Worm (Caenorhabditis elegans): Measurements from ENCODE around the gene M02B7.7.

The M02B7.7 gene

ce11 chrIV:3797442-3797841 is 9.6 kb downstream of the M02B7.7 start:
- TF ChIP-seq sea-2 (GFP tag; optimal IDR thresholded peaks at IDR 0.05) (no peak), zag-1 (tag; optimal IDR thresholded peaks at IDR 0.05) (no peak), nfya-1 (tag; optimal IDR thresholded peaks at IDR 0.05; ENCODE audit: insufficient read depth) (no peak), jun-1 (tag; optimal IDR thresholded peaks at IDR 0.05) (no peak), mdl-1 (tag; optimal IDR thresholded peaks at IDR 0.05) (no peak), eor-1 (tag; optimal IDR thresholded peaks at IDR 0.05) (no peak), ama-1 (optimal IDR thresholded peaks at IDR 0.05) (no peak), nhr-67 (tag; optimal IDR thresholded peaks at IDR 0.05) (no peak), nhr-237 (tag; optimal IDR thresholded peaks at IDR 0.05) (no peak), elt-2 (tag; optimal IDR thresholded peaks at IDR 0.05) (no peak), ceh-9 (tag; optimal IDR thresholded peaks at IDR 0.05) (no peak), ceh-16 (tag; optimal IDR thresholded peaks at IDR 0.05) (no peak), snpc-4 (tag; optimal IDR thresholded peaks at IDR 0.05) (no peak), pha-4 (tag; optimal IDR thresholded peaks at IDR 0.05) (no peak)

- TF ChIP-seq fkh-2 (tag; optimal IDR thresholded peaks at IDR 0.05), result no peak
- no peak for TF ChIP-seq egl-5 (tag; optimal IDR thresholded peaks at IDR 0.05)
- no peak for TF ChIP-seq nhr-12 (tag; optimal IDR thresholded peaks at IDR 0.05)
- TF ChIP-seq elt-3 (tag; optimal IDR thresholded peaks at IDR 0.05), result no peak
- TF ChIP-seq nhr-67 (tag; optimal IDR thresholded peaks at IDR 0.05), result no peak
- TF ChIP-seq sea-2 (GFP tag; optimal IDR thresholded peaks at IDR 0.05), result no peak
- no peak for TF ChIP-seq jun-1 (tag; optimal IDR thresholded peaks at IDR 0.05)
- TF ChIP-seq nhr-28 (tag; optimal IDR thresholded peaks at IDR 0.05), result no peak
- TF ChIP-seq mml-1 (tag; optimal IDR thresholded peaks at IDR 0.05), result no peak
- no peak for TF ChIP-seq nhr-23 (tag; optimal IDR thresholded peaks at IDR 0.05)
- no peak for TF ChIP-seq nhr-237 (tag; optimal IDR thresholded peaks at IDR 0.05)
- TF ChIP-seq ceh-16 (tag; optimal IDR thresholded peaks at IDR 0.05), result no peak
- TF ChIP-seq ceh-9 (tag; optimal IDR thresholded peaks at IDR 0.05), result no peak
- TF ChIP-seq hmg-11 (tag; optimal IDR thresholded peaks at IDR 0.05), result no peak
Observed at ce11 chrIV:3794437-3794836, 12.6 kb downstream of the M02B7.7 start, which contains the start of gene K09B3.1. TSS of gene K09B3.1 (plus strand) at chrIV:3794737.

- no peak for TF ChIP-seq lsy-12 (tag; optimal IDR thresholded peaks at IDR 0.05)
- TF ChIP-seq ceh-82 (tag; optimal IDR thresholded peaks at IDR 0.05), result no peak
- TF ChIP-seq ztf-4 (tag; optimal IDR thresholded peaks at IDR 0.05), result no peak
- TF ChIP-seq nhr-67 (tag; optimal IDR thresholded peaks at IDR 0.05), result no peak
- no peak for TF ChIP-seq elt-3 (tag; optimal IDR thresholded peaks at IDR 0.05)
- no peak for TF ChIP-seq nhr-25 (tag; optimal IDR thresholded peaks at IDR 0.05)
- TF ChIP-seq nhr-77 (tag; optimal IDR thresholded peaks at IDR 0.05), result no peak
- no peak for TF ChIP-seq lin-39 (tag; optimal IDR thresholded peaks at IDR 0.05)
- TF ChIP-seq R02D3.7 (tag; optimal IDR thresholded peaks at IDR 0.05), result no peak
- no peak for TF ChIP-seq ceh-16 (tag; optimal IDR thresholded peaks at IDR 0.05)
- no peak for TF ChIP-seq snpc-4 (tag; optimal IDR thresholded peaks at IDR 0.05)
- TF ChIP-seq egl-27 (tag; optimal IDR thresholded peaks at IDR 0.05), result no peak
- TF ChIP-seq nhr-23 (tag; optimal IDR thresholded peaks at IDR 0.05), result no peak
- no peak for TF ChIP-seq nhr-12 (tag; optimal IDR thresholded peaks at IDR 0.05)
Observed at ce11 chrIV:3783910-3784309, 23.1 kb downstream of the M02B7.7 start, which contains the start of gene glct-6. TSS of gene glct-6 (plus strand) at chrIV:3784210.

- TF ChIP-seq mdl-1 (tag; optimal IDR thresholded peaks at IDR 0.05) (no peak), lin-39 (tag; optimal IDR thresholded peaks at IDR 0.05) (no peak), nhr-25 (tag; optimal IDR thresholded peaks at IDR 0.05) (no peak), skn-1 (tag; optimal IDR thresholded peaks at IDR 0.05) (no peak), jun-1 (tag; optimal IDR thresholded peaks at IDR 0.05) (no peak), nfya-1 (tag; optimal IDR thresholded peaks at IDR 0.05; ENCODE audit: insufficient read depth) (no peak), nhr-12 (tag; optimal IDR thresholded peaks at IDR 0.05) (no peak)
Observed at ce11 chrIV:3781539-3781938, 25.5 kb downstream of the M02B7.7 start.

ce11 chrIV:3774160-3774559 is 32.8 kb downstream of the M02B7.7 start:
- TF ChIP-seq lin-15B (tag; optimal IDR thresholded peaks at IDR 0.05), result no peak
- no peak for TF ChIP-seq skn-1 (tag; optimal IDR thresholded peaks at IDR 0.05)
- TF ChIP-seq fkh-10 (GFP tag; optimal IDR thresholded peaks at IDR 0.05), result no peak

ce11 chrIV:3767749-3768148 is 39.2 kb downstream of the M02B7.7 start:
- TF ChIP-seq ama-1 (optimal IDR thresholded peaks at IDR 0.05), result no peak
- no peak for TF ChIP-seq unc-62 (GFP tag; optimal IDR thresholded peaks at IDR 0.05)
- TF ChIP-seq zag-1 (tag; optimal IDR thresholded peaks at IDR 0.05), result no peak
- no peak for TF ChIP-seq fkh-2 (tag; optimal IDR thresholded peaks at IDR 0.05)
- no peak for TF ChIP-seq snpc-4 (tag; optimal IDR thresholded peaks at IDR 0.05)
- TF ChIP-seq ceh-82 (tag; optimal IDR thresholded peaks at IDR 0.05), result no peak
- TF ChIP-seq skn-1 (tag; optimal IDR thresholded peaks at IDR 0.05), result no peak
- no peak for TF ChIP-seq nhr-25 (tag; optimal IDR thresholded peaks at IDR 0.05)
- TF ChIP-seq nhr-237 (tag; optimal IDR thresholded peaks at IDR 0.05), result no peak
- TF ChIP-seq ceh-16 (tag; optimal IDR thresholded peaks at IDR 0.05), result no peak
- TF ChIP-seq unc-39 (tag; optimal IDR thresholded peaks at IDR 0.05), result no peak
- no peak for TF ChIP-seq fos-1 (tag; optimal IDR thresholded peaks at IDR 0.05)
- TF ChIP-seq hmg-11 (tag; optimal IDR thresholded peaks at IDR 0.05), result no peak
- no peak for TF ChIP-seq pha-4 (tag; optimal IDR thresholded peaks at IDR 0.05)
- no peak for TF ChIP-seq egl-5 (tag; optimal IDR thresholded peaks at IDR 0.05)

Measured in whole organism, L3 larva.